Fruit fly (Drosophila melanogaster) whole organism, embryonic: ENCODE results near the gene COX6B.

ENCODE experiments used
- ATbp ChIP-seq: fragments of 200-800 bp; sonication (Bioruptor generic); optimal IDR thresholded peaks from 2 replicates; lab custom pipeline; 2017; ENCODE audit warnings: missing biosample characterization, mild to moderate bottlenecking, missing genetic modification characterization, missing genetic modification reagents
- Ada2b ChIP-seq: fragments of 200-800 bp; sonication (Bioruptor generic); IDR thresholded peaks from 2 replicates; pipeline ENCODE4 v1.3.6; 2022; ENCODE audit warnings: missing biosample characterization, missing genetic modification characterization
- Adf1 ChIP-seq: fragments of 200-800 bp; sonication (Bioruptor generic); IDR thresholded peaks from 2 replicates; pipeline ENCODE4 v1.3.6; 2022; ENCODE audit warnings: missing biosample characterization, missing genetic modification characterization
- Atf6 ChIP-seq: fragments of 200-800 bp; sonication (Bioruptor generic); IDR thresholded peaks from 2 replicates; pipeline ENCODE4 v1.3.6; 2022; ENCODE audit warnings: missing biosample characterization, missing genetic modification characterization
- Bteb2 ChIP-seq: fragments of 200-800 bp; sonication (Bioruptor generic); optimal IDR thresholded peaks from 2 replicates; lab custom pipeline; 2016; ENCODE audit warnings: missing biosample characterization, missing genetic modification characterization
- CG10267 ChIP-seq: fragments of 200-800 bp; sonication (Bioruptor generic); optimal IDR thresholded peaks from 2 replicates; lab custom pipeline; 2018; ENCODE audit warnings: missing biosample characterization, mild to moderate bottlenecking, missing genetic modification characterization, moderate library complexity
- CG11398 ChIP-seq: fragments of 200-800 bp; sonication (Bioruptor generic); optimal IDR thresholded peaks from 2 replicates; lab custom pipeline; 2016; ENCODE audit warnings: missing biosample characterization, missing genetic modification characterization
- CG12104 ChIP-seq: fragments of 200-800 bp; sonication (Bioruptor generic); optimal IDR thresholded peaks from 3 replicates; lab custom pipeline; 2016; ENCODE audit warnings: missing biosample characterization, missing genetic modification characterization
- CG12236 ChIP-seq: fragments of 200-800 bp; sonication (Bioruptor generic); optimal IDR thresholded peaks from 2 replicates; lab custom pipeline; 2016; ENCODE audit warnings: missing biosample characterization, missing genetic modification characterization
- CG12744 ChIP-seq: fragments of 200-800 bp; sonication (Bioruptor generic); optimal IDR thresholded peaks from 2 replicates; lab custom pipeline; 2016; ENCODE audit warnings: missing biosample characterization, missing genetic modification characterization
- CG15269 ChIP-seq: fragments of 200-800 bp; sonication (Bioruptor generic); optimal IDR thresholded peaks from 2 replicates; lab custom pipeline; 2018; ENCODE audit warnings: missing biosample characterization, mild to moderate bottlenecking, missing genetic modification characterization, moderate library complexity
- CG16863 ChIP-seq: fragments of 200-800 bp; sonication (Bioruptor generic); optimal IDR thresholded peaks from 3 replicates; lab custom pipeline; 2016; ENCODE audit warnings: missing biosample characterization, missing genetic modification characterization
- CG18619 ChIP-seq: fragments of 200-800 bp; sonication (Bioruptor generic); optimal IDR thresholded peaks from 3 replicates; lab custom pipeline; 2017; ENCODE audit warnings: missing biosample characterization, mild to moderate bottlenecking, missing genetic modification characterization
- CG30431 ChIP-seq: fragments of 200-800 bp; sonication (Bioruptor generic); optimal IDR thresholded peaks from 2 replicates; lab custom pipeline; 2017; ENCODE audit warnings: missing biosample characterization, missing genetic modification characterization
- CG33213 ChIP-seq: fragments of 200-800 bp; sonication (Bioruptor generic); optimal IDR thresholded peaks from 3 replicates; lab custom pipeline; 2016; ENCODE audit warnings: missing biosample characterization, missing genetic modification characterization
- CG34224 ChIP-seq: fragments of 200-800 bp; sonication (Bioruptor generic); IDR thresholded peaks from 3 replicates; pipeline ENCODE4 v1.3.6; 2022; ENCODE audit warnings: missing biosample characterization, missing genetic modification characterization; ENCODE audit not compliant: partially characterized antibody
- CG4707 ChIP-seq: fragments of 200-800 bp; sonication (Bioruptor generic); optimal IDR thresholded peaks from 2 replicates; lab custom pipeline; 2018; ENCODE audit warnings: missing biosample characterization, mild to moderate bottlenecking, missing genetic modification characterization, moderate library complexity
- D19B ChIP-seq: fragments of 200-800 bp; sonication (Bioruptor generic); optimal IDR thresholded peaks from 2 replicates; lab custom pipeline; 2017; ENCODE audit warnings: missing biosample characterization, mild to moderate bottlenecking, missing genetic modification characterization
- Dad ChIP-seq: fragments of 200-800 bp; sonication (Bioruptor generic); optimal IDR thresholded peaks from 3 replicates; lab custom pipeline; 2016; ENCODE audit warnings: missing biosample characterization, missing genetic modification characterization
- Dfd ChIP-seq, 2 experiments: fragments of >200 bp; optimal IDR thresholded peaks; 2 replicates each; lab custom pipeline; 2017; ENCODE audit warnings: missing biosample characterization in 2 of 2, missing genetic modification characterization in 2 of 2
- Dref ChIP-seq: fragments of 200-800 bp; sonication (Bioruptor generic); IDR thresholded peaks from 2 replicates; pipeline ENCODE4 v1.3.6; 2022; ENCODE audit warnings: missing biosample characterization, missing genetic modification characterization
- Fer2 ChIP-seq: fragments of 200-800 bp; sonication (Bioruptor generic); optimal IDR thresholded peaks from 2 replicates; lab custom pipeline; 2018; ENCODE audit warnings: missing biosample characterization, mild to moderate bottlenecking, missing genetic modification characterization, moderate library complexity
- Hey ChIP-seq: fragments of 200-800 bp; sonication (Bioruptor generic); optimal IDR thresholded peaks from 3 replicates; lab custom pipeline; 2018; ENCODE audit warnings: missing biosample characterization, mild to moderate bottlenecking, missing genetic modification characterization
- MESR4 ChIP-seq: fragments of 200-800 bp; sonication (Bioruptor generic); optimal IDR thresholded peaks from 2 replicates; lab custom pipeline; 2018; ENCODE audit warnings: missing biosample characterization, mild to moderate bottlenecking, missing genetic modification characterization, moderate library complexity
- Med ChIP-seq: fragments of 200-800 bp; sonication (Bioruptor generic); peaks from one replicate; lab custom pipeline; 2016; ENCODE audit warnings: missing biosample characterization, missing genetic modification characterization, mild to moderate bottlenecking, inconsistent platforms, moderate library complexity
- Pdp1 ChIP-seq, 2 experiments: fragments of 200-800 bp; sonication (Bioruptor generic); optimal IDR thresholded peaks; 3 replicates each; lab custom pipeline; 2016; ENCODE audit warnings: missing biosample characterization in 2 of 2, missing genetic modification characterization in 2 of 2, mild to moderate bottlenecking in 1 of 2, moderate library complexity in 1 of 2
- Ptx1 ChIP-seq: fragments of 200-800 bp; sonication (Bioruptor generic); IDR thresholded peaks from 2 replicates; pipeline ENCODE4 v1.3.6; 2022; ENCODE audit warnings: missing biosample characterization, missing genetic modification characterization
- Rx ChIP-seq: fragments of 200-800 bp; sonication (Bioruptor generic); IDR thresholded peaks from 2 replicates; pipeline ENCODE4 v1.3.6; 2022; ENCODE audit warnings: missing biosample characterization, missing genetic modification characterization
- Sox102F ChIP-seq: fragments of 200-800 bp; sonication (Bioruptor generic); optimal IDR thresholded peaks from 2 replicates; lab custom pipeline; 2018; ENCODE audit warnings: missing biosample characterization, mild to moderate bottlenecking, missing genetic modification characterization, moderate library complexity
- Xbp1 ChIP-seq: fragments of 200-800 bp; sonication (Bioruptor generic); optimal IDR thresholded peaks from 3 replicates; lab custom pipeline; 2016; ENCODE audit warnings: missing biosample characterization, mild to moderate bottlenecking, missing genetic modification characterization
- Xrp1 ChIP-seq: fragments of 200-800 bp; sonication (Bioruptor generic); IDR thresholded peaks from 2 replicates; pipeline ENCODE4 v1.3.6; 2022; ENCODE audit warnings: missing biosample characterization, missing genetic modification characterization
- ac ChIP-seq: fragments of 200-800 bp; sonication (Bioruptor generic); optimal IDR thresholded peaks from 3 replicates; lab custom pipeline; 2017; ENCODE audit warnings: missing biosample characterization, mild to moderate bottlenecking, missing genetic modification characterization
- az2 ChIP-seq: fragments of 200-800 bp; sonication (Bioruptor generic); optimal IDR thresholded peaks from 3 replicates; lab custom pipeline; 2016; ENCODE audit warnings: missing biosample characterization, missing genetic modification characterization
- cas ChIP-seq: fragments of 200-800 bp; sonication (Bioruptor generic); IDR thresholded peaks from 2 replicates; pipeline ENCODE4 v1.3.6; 2022; ENCODE audit warnings: missing biosample characterization, missing genetic modification characterization
- chn ChIP-seq: fragments of 200-800 bp; sonication (Bioruptor generic); optimal IDR thresholded peaks from 2 replicates; lab custom pipeline; 2016; ENCODE audit warnings: missing biosample characterization, missing genetic modification characterization
- corto ChIP-seq: fragments of 200-800 bp; sonication (Bioruptor generic); optimal IDR thresholded peaks from 2 replicates; lab custom pipeline; 2016; ENCODE audit warnings: missing biosample characterization, mild to moderate bottlenecking, missing genetic modification characterization, moderate library complexity
- crol ChIP-seq: fragments of 200-800 bp; sonication (Bioruptor generic); IDR thresholded peaks from 2 replicates; pipeline ENCODE4 v1.3.6; 2022; ENCODE audit warnings: missing biosample characterization, missing genetic modification characterization
- crp ChIP-seq, 2 experiments: fragments of 200-800 bp; sonication (Bioruptor generic); optimal IDR thresholded peaks; 2 replicates in 1 of 2; 3 replicates in 1 of 2; lab custom pipeline; 2017; ENCODE audit warnings: missing biosample characterization in 2 of 2, missing genetic modification characterization in 2 of 2, mild to moderate bottlenecking in 1 of 2, moderate library complexity in 1 of 2
- fru ChIP-seq: fragments of >200 bp; optimal IDR thresholded peaks from 2 replicates; lab custom pipeline; 2017
- ftz-f1 ChIP-seq: fragments of 200-800 bp; sonication (Bioruptor generic); optimal IDR thresholded peaks from 2 replicates; lab custom pipeline; 2016; ENCODE audit warnings: missing biosample characterization, missing genetic modification characterization
- luna ChIP-seq: fragments of 200-800 bp; sonication (Bioruptor generic); optimal IDR thresholded peaks from 2 replicates; lab custom pipeline; 2016; ENCODE audit warnings: missing biosample characterization, missing genetic modification characterization
- onecut ChIP-seq: fragments of 200-800 bp; sonication (Bioruptor generic); IDR thresholded peaks from 2 replicates; pipeline ENCODE4 v1.3.6; 2022; ENCODE audit warnings: missing biosample characterization, missing genetic modification characterization
- otp ChIP-seq: fragments of 200-800 bp; sonication (Bioruptor generic); IDR thresholded peaks from 3 replicates; pipeline ENCODE4, ENCODE4 v1.3.6; 2022; ENCODE audit warnings: missing biosample characterization, missing genetic modification characterization
- pho ChIP-seq: fragments of 200-800 bp; sonication (Bioruptor generic); optimal IDR thresholded peaks from 2 replicates; lab custom pipeline; 2016; ENCODE audit warnings: missing biosample characterization, missing genetic modification characterization
- run ChIP-seq: fragments of 200-800 bp; sonication (Bioruptor generic); optimal IDR thresholded peaks from 3 replicates; lab custom pipeline; 2018; ENCODE audit warnings: missing biosample characterization, mild to moderate bottlenecking, missing genetic modification characterization
- sd ChIP-seq: fragments of 200-800 bp; sonication (Bioruptor generic); optimal IDR thresholded peaks from 3 replicates; lab custom pipeline; 2018; ENCODE audit warnings: missing biosample characterization, mild to moderate bottlenecking, missing genetic modification characterization, moderate library complexity
- seq ChIP-seq: fragments of 200-800 bp; sonication (Bioruptor generic); IDR thresholded peaks from 2 replicates; pipeline ENCODE4 v1.3.6; 2022; ENCODE audit warnings: missing biosample characterization, missing genetic modification characterization
- slbo ChIP-seq: fragments of 200-800 bp; sonication (Bioruptor generic); IDR thresholded peaks from 2 replicates; pipeline ENCODE4 v1.3.6; 2022; ENCODE audit warnings: missing biosample characterization, missing genetic modification characterization
- so ChIP-seq: fragments of 200-800 bp; sonication (Bioruptor generic); IDR thresholded peaks from 3 replicates; pipeline ENCODE4 v1.3.6; 2022; ENCODE audit warnings: missing biosample characterization, missing genetic modification characterization
- sr ChIP-seq: fragments of 200-800 bp; sonication (Bioruptor generic); IDR thresholded peaks from 3 replicates; pipeline ENCODE4 v1.3.6; 2022; ENCODE audit warnings: missing biosample characterization, missing genetic modification characterization
- ttk ChIP-seq: fragments of 200-800 bp; sonication (Bioruptor generic); IDR thresholded peaks from 2 replicates; pipeline ENCODE4 v2.1.2; 2022; ENCODE audit warnings: missing biosample characterization, missing genetic modification characterization

The COX6B gene

DNA sequence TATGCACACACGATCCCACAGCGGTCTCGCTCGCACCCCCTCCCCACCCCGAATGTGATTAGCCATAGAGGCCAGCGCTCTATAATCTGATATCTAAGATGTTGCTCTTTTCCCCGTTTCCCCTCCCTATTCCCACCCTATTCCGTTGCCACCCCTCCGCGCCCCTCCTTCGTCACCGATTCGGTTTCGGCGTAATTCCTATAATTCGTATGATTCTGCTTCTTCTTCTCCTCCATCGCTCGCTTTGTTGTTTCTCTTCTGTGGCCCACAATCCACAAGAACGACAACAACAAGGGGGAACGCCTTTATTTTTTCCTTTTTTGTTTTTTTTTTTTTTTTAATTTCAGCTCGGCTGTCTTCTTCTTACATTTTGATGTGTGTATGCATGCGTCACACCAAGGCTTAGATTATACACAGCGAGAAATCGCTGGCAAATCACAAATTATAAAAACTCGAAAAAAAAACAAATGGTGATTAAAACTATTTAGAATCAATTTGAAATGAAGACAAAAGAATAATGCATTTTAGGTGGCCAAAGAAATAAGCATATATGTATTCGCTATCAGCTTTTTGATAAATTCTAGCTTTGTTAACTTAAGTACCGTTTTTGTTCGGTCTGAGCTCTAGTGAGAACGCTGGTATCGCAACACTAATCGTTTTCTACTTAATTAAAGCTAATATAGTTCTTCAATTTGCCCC, 25.8 kb upstream of the COX6B start (continued):
- no peak for TF ChIP-seq corto (GFP tag; lab: Kevin White, UChicago)
- TF ChIP-seq MESR4 (GFP tag; lab: Kevin White, UChicago): no peak
- no peak for TF ChIP-seq CG33213 (GFP tag; lab: Kevin White, UChicago)
- TF ChIP-seq CG11398 (GFP tag; lab: Kevin White, UChicago): no peak
- TF ChIP-seq az2 (GFP tag; lab: Kevin White, UChicago): peak; percentile 24
- TF ChIP-seq Sox102F: peak; percentile 21
- peak; percentile 31; the same call in 1 of the 2 replicates for TF ChIP-seq slbo (GFP tag; lab: Robert Waterston, UW)
- no peak for TF ChIP-seq Rx
- no peak for TF ChIP-seq cas (GFP tag; lab: Robert Waterston, UW)
- TF ChIP-seq Atf6 (GFP tag; lab: Robert Waterston, UW): no peak
- peak; percentile 64 for TF ChIP-seq CG10267
- peak; percentile 25 for TF ChIP-seq ATbp (GFP tag; lab: Kevin White, UChicago)
- peak; percentile 51; the same call in 1 of the 3 replicates for TF ChIP-seq otp
- TF ChIP-seq Xbp1 (GFP tag; lab: Kevin White, UChicago): peak; percentile 8
- peak; percentile 25 to 59 for TF ChIP-seq Pdp1 (GFP tag; optimal IDR thresholded peaks at IDR 0.05; lab: Kevin White, UChicago)
- no peak for TF ChIP-seq Adf1 (GFP tag; lab: Robert Waterston, UW)
- peak; percentile 3 for TF ChIP-seq CG18619 (GFP tag; lab: Kevin White, UChicago)
- no peak for TF ChIP-seq CG34224 (GFP tag; lab: Robert Waterston, UW)
- TF ChIP-seq Fer2 (tag; lab: Kevin White, UChicago): no peak
- TF ChIP-seq ttk (GFP tag; lab: Robert Waterston, UW): no peak
- TF ChIP-seq Ptx1 (GFP tag; lab: Robert Waterston, UW): peak; percentile 44
- no peak for TF ChIP-seq luna (GFP tag; lab: Kevin White, UChicago)
- TF ChIP-seq ftz-f1: no peak
- TF ChIP-seq Dref (GFP tag; lab: Robert Waterston, UW): no peak
- TF ChIP-seq CG12104 (GFP tag; lab: Kevin White, UChicago): no peak
- no peak for TF ChIP-seq crp (GFP tag; optimal IDR thresholded peaks at IDR 0.05; lab: Kevin White, UChicago)
- peak; percentile 36 for TF ChIP-seq CG30431 (GFP tag; lab: Kevin White, UChicago)
- no peak for TF ChIP-seq Dad (GFP tag; lab: Kevin White, UChicago)
- TF ChIP-seq Hey (tag; lab: Kevin White, UChicago): no peak
- TF ChIP-seq so: no peak
- peak; percentile 78 for TF ChIP-seq Med (GFP tag; lab: Kevin White, UChicago)
- TF ChIP-seq seq (GFP tag; lab: Robert Waterston, UW): no peak
- no peak for TF ChIP-seq sr (GFP tag; lab: Robert Waterston, UW)
- peak; percentile 37 for TF ChIP-seq chn (GFP tag; lab: Kevin White, UChicago)
- TF ChIP-seq run (tag; lab: Kevin White, UChicago): no peak
- TF ChIP-seq CG12236 (GFP tag; lab: Kevin White, UChicago): peak; percentile 53
- no peak for TF ChIP-seq Dfd (GFP tag; optimal IDR thresholded peaks at IDR 0.05; lab: Kevin White, UChicago)
- peak; percentile 33; the same call in 1 of the 2 replicates for TF ChIP-seq Ada2b (GFP tag; lab: Robert Waterston, UW)
- TF ChIP-seq D19B (GFP tag; lab: Kevin White, UChicago): no peak
- peak; percentile 18 for TF ChIP-seq ac (GFP tag; lab: Kevin White, UChicago)
- no peak for TF ChIP-seq fru (lab: Kevin White, UChicago)
- TF ChIP-seq CG15269 (tag; lab: Kevin White, UChicago): peak; percentile 3
- TF ChIP-seq crol (GFP tag; lab: Robert Waterston, UW): peak; percentile 95
- TF ChIP-seq Xrp1 (GFP tag; lab: Robert Waterston, UW): peak; percentile 88
- peak; percentile 37; the same call in 1 of the 2 replicates for TF ChIP-seq onecut (GFP tag; lab: Robert Waterston, UW)
- no peak for TF ChIP-seq sd (tag; lab: Kevin White, UChicago)
- no peak for TF ChIP-seq Bteb2 (GFP tag; lab: Kevin White, UChicago)
- peak; percentile 9 for TF ChIP-seq CG12744 (GFP tag; lab: Kevin White, UChicago)
- TF ChIP-seq CG16863 (GFP tag; lab: Kevin White, UChicago): peak; percentile 42
- no peak for TF ChIP-seq CG4707 (GFP tag; lab: Kevin White, UChicago)
- TF ChIP-seq pho: no peak
